Worm (Caenorhabditis elegans) whole organism, L3 larva: ENCODE measurements around the gene snb-2.

Experiments
- R02D3.7 ChIP-seq: fragments of 150-350 bp; optimal IDR thresholded peaks from 2 replicates; lab custom pipeline; 2014; ENCODE audit warnings: missing biosample characterization, missing genetic modification characterization
- fos-1 ChIP-seq: fragments of 150-350 bp; optimal IDR thresholded peaks from 2 replicates; lab custom pipeline; 2014; ENCODE audit warnings: missing biosample characterization, missing genetic modification characterization
- nhr-11 ChIP-seq: fragments of 150-350 bp; optimal IDR thresholded peaks from 2 replicates; lab custom pipeline; 2014; ENCODE audit warnings: missing biosample characterization, missing genetic modification characterization
- ztf-11 ChIP-seq: fragments of 150-350 bp; optimal IDR thresholded peaks from 2 replicates; lab custom pipeline; 2014; ENCODE audit warnings: missing biosample characterization, missing genetic modification characterization

ce11 chrV:12358347-12358746, 12.6 kb upstream of the snb-2 start, which contains the start of gene F23H12.5:
- TF ChIP-seq nhr-11 (tag; lab: Kevin White, UChicago) (no peak), ztf-11 (tag; lab: Kevin White, UChicago) (no peak), R02D3.7 (tag; lab: Kevin White, UChicago) (no peak), fos-1 (tag; lab: Kevin White, UChicago) (no peak)
